Worm (Caenorhabditis elegans): ENCODE measurements around the gene C30H6.9.

The C30H6.9 gene

ce11 chrIV:17380061-17380680 lies at the start of gene C30H6.9, which contains the start of gene dlat-2:
Gene C30H6.9, minus strand, starts transcription at chrIV:17380170.
Gene dlat-2, plus strand, starts transcription at chrIV:17380626.
- TF ChIP-seq snpc-1.2 (GFP tag; IDR thresholded peaks at IDR 0.05) = peak; percentile 71
- TF ChIP-seq ces-1 (GFP tag; optimal IDR thresholded peaks at IDR 0.05) = no peak
- no peak for TF ChIP-seq madf-5 (GFP tag; IDR thresholded peaks at IDR 0.05)
- no peak for TF ChIP-seq jun-1 (tag; optimal IDR thresholded peaks at IDR 0.05)
- no peak for TF ChIP-seq mep-1 (tag; optimal IDR thresholded peaks at IDR 0.05)
- TF ChIP-seq lin-39 (tag; optimal IDR thresholded peaks at IDR 0.05) = no peak
- TF ChIP-seq daf-16 (GFP tag; optimal IDR thresholded peaks at IDR 0.05) = no peak
- peak; percentile 48 for TF ChIP-seq daf-16 (tag; optimal IDR thresholded peaks at IDR 0.05)
- TF ChIP-seq nhr-28 (tag; optimal IDR thresholded peaks at IDR 0.05) = peak; percentile 28
- no peak for TF ChIP-seq rbr-2 (tag; optimal IDR thresholded peaks at IDR 0.05)
- TF ChIP-seq lsy-2 (tag; optimal IDR thresholded peaks at IDR 0.05) = peak in 1 of 2 experiments; percentile 43
- TF ChIP-seq lin-38 (GFP tag; IDR thresholded peaks at IDR 0.05) = peak; percentile 85
- no peak for TF ChIP-seq spr-3 (GFP tag; optimal IDR thresholded peaks at IDR 0.05)
- TF ChIP-seq nhr-237 (tag; optimal IDR thresholded peaks at IDR 0.05) = no peak
- TF ChIP-seq php-3 (GFP tag; IDR thresholded peaks at IDR 0.05) = no peak
- peak; percentile 50 for TF ChIP-seq dpl-1 (GFP tag; optimal IDR thresholded peaks at IDR 0.05)
- TF ChIP-seq mes-2 (tag; optimal IDR thresholded peaks at IDR 0.05; ENCODE audit: poor library complexity, severe bottlenecking) = peak; percentile 24
- peak; percentile 17 for TF ChIP-seq dve-1 (tag; optimal IDR thresholded peaks at IDR 0.05; ENCODE audit: insufficient read depth)
- no peak for TF ChIP-seq pha-4 (GFP tag; IDR thresholded peaks at IDR 0.05)
- peak; percentile 40 for TF ChIP-seq pha-4 (tag; optimal IDR thresholded peaks at IDR 0.05)
- no peak for TF ChIP-seq zip-2 (tag; optimal IDR thresholded peaks at IDR 0.05)

ce11 chrIV:17427423-17427822 lies 47.5 kb upstream of the C30H6.9 start, which contains the start of gene C06A12.3:
Gene C06A12.3, plus strand, starts transcription at chrIV:17427723.
- no peak for TF ChIP-seq egl-27 (tag; optimal IDR thresholded peaks at IDR 0.05)
- TF ChIP-seq tag-97 (GFP tag; IDR thresholded peaks at IDR 0.05) = no peak
- no peak for TF ChIP-seq nhr-48 (tag; optimal IDR thresholded peaks at IDR 0.05)
- no peak for TF ChIP-seq set-16 (GFP tag; IDR thresholded peaks at IDR 0.05)
- TF ChIP-seq mxl-2 (GFP tag; conservative IDR thresholded peaks at IDR 0.05) = no peak
- TF ChIP-seq unc-62 (GFP tag; optimal IDR thresholded peaks at IDR 0.05 in 1 of 2) = no peak
- TF ChIP-seq unc-62 (tag; optimal IDR thresholded peaks at IDR 0.05) = no peak
- TF ChIP-seq Y48G9A.11 (GFP tag; IDR thresholded peaks at IDR 0.05) = no peak
- TF ChIP-seq mdl-1 (tag; optimal IDR thresholded peaks at IDR 0.05) = no peak
- no peak for TF ChIP-seq hlh-11 (tag; optimal IDR thresholded peaks at IDR 0.05)
- no peak for TF ChIP-seq cey-2 (tag; optimal IDR thresholded peaks at IDR 0.05; ENCODE audit: borderline replicate concordance, insufficient read depth)
- no peak for TF ChIP-seq nhr-102 (tag; optimal IDR thresholded peaks at IDR 0.05)
- TF ChIP-seq zip-2 (tag; optimal IDR thresholded peaks at IDR 0.05) = no peak
- TF ChIP-seq mep-1 (tag; optimal IDR thresholded peaks at IDR 0.05) = no peak
- no peak for TF ChIP-seq T26A8.4 (GFP tag; IDR thresholded peaks at IDR 0.05)

- no peak for TF ChIP-seq mxl-2 (GFP tag; conservative IDR thresholded peaks at IDR 0.05)
- TF ChIP-seq nhr-6 (tag; optimal IDR thresholded peaks at IDR 0.05) = no peak
- TF ChIP-seq F44E2.7 (GFP tag; IDR thresholded peaks at IDR 0.05) = no peak
- no peak for TF ChIP-seq pqm-1 (tag; optimal IDR thresholded peaks at IDR 0.05)
- no peak for TF ChIP-seq hmg-1.1 (GFP tag; IDR thresholded peaks at IDR 0.05)
- no peak for TF ChIP-seq dmd-9 (GFP tag; IDR thresholded peaks at IDR 0.05)
- no peak for TF ChIP-seq nhr-10 (tag; optimal IDR thresholded peaks at IDR 0.05)
- peak in 1 of 2 experiments; percentile 97 for TF ChIP-seq unc-62 (GFP tag; optimal IDR thresholded peaks at IDR 0.05 in 1 of 2)
- no peak for TF ChIP-seq unc-62 (tag; optimal IDR thresholded peaks at IDR 0.05)
- no peak for TF ChIP-seq gei-8 (GFP tag; optimal IDR thresholded peaks at IDR 0.05)
- peak; percentile 20 for TF ChIP-seq rbr-2 (tag; optimal IDR thresholded peaks at IDR 0.05)
- no peak for TF ChIP-seq hif-1 (tag; optimal IDR thresholded peaks at IDR 0.05)
- TF ChIP-seq set-16 (GFP tag; IDR thresholded peaks at IDR 0.05) = no peak
- no peak for TF ChIP-seq nhr-25 (tag; optimal IDR thresholded peaks at IDR 0.05; ENCODE audit: borderline replicate concordance, insufficient read depth)
- TF ChIP-seq ceh-28 (tag; optimal IDR thresholded peaks at IDR 0.05) = no peak
Measured at ce11 chrIV:17426970-17427369, 47.0 kb upstream of the C30H6.9 start.

Data from whole organism, L4 larva.